Worm (Caenorhabditis elegans): ENCODE data around the gene F16B4.7.

Gene F16B4.7

ce11 chrV:1585411-1585810 lies at the start of gene F16B4.7:
Gene F16B4.7 (plus strand): TSS chrV:1585711.
- TF ChIP-seq ceh-8 (GFP tag; optimal IDR thresholded peaks at IDR 0.05) (no peak), ztf-11 (tag; optimal IDR thresholded peaks at IDR 0.05) (no peak), lsy-2 (tag; optimal IDR thresholded peaks at IDR 0.05) (no peak), sox-4 (tag; optimal IDR thresholded peaks at IDR 0.05) (no peak), pax-3 (tag; optimal IDR thresholded peaks at IDR 0.05) (no peak), nhr-237 (tag; optimal IDR thresholded peaks at IDR 0.05) (no peak), unc-130 (tag; optimal IDR thresholded peaks at IDR 0.05) (no peak), ets-5 (GFP tag; IDR thresholded peaks at IDR 0.05) (no peak)

- no peak for TF ChIP-seq alr-1 (tag; optimal IDR thresholded peaks at IDR 0.05; ENCODE audit: borderline replicate concordance)
These were observed 48.5 kb upstream of the F16B4.7 start, which contains the start of gene K02H11.9 for ce11 chrV:1536979-1537378. Gene K02H11.9 (minus strand): TSS chrV:1537079.

ce11 chrV:1538842-1539241 lies 46.7 kb upstream of the F16B4.7 start:
- no peak for TF ChIP-seq lin-15B (tag; optimal IDR thresholded peaks at IDR 0.05)
- no peak for TF ChIP-seq Y116A8C.19 (tag; optimal IDR thresholded peaks at IDR 0.05; ENCODE audit: borderline replicate concordance)
- no peak for TF ChIP-seq fkh-8 (tag; optimal IDR thresholded peaks at IDR 0.05)
- TF ChIP-seq mab-9 (GFP tag; IDR thresholded peaks at IDR 0.05), result no peak
- TF ChIP-seq jun-1 (tag; optimal IDR thresholded peaks at IDR 0.05), result no peak
- TF ChIP-seq snpc-4 (tag; optimal IDR thresholded peaks at IDR 0.05), result no peak
- TF ChIP-seq nhr-71 (tag; optimal IDR thresholded peaks at IDR 0.05), result no peak

- 0 out of 2 replicates have a peak, but pooled peaks have one; percentile 33 for TF ChIP-seq ets-5 (GFP tag; IDR thresholded peaks at IDR 0.05)
- TF ChIP-seq sox-4 (tag; optimal IDR thresholded peaks at IDR 0.05), result no peak
These were observed 45.3 kb upstream of the F16B4.7 start for ce11 chrV:1540249-1540648.

- TF ChIP-seq unc-62 (GFP tag; optimal IDR thresholded peaks at IDR 0.05), result no peak
- TF ChIP-seq nhr-20 (tag; optimal IDR thresholded peaks at IDR 0.05), result no peak
- TF ChIP-seq tlp-1 (tag; optimal IDR thresholded peaks at IDR 0.05), result no peak
- TF ChIP-seq hlh-17 (GFP tag; optimal IDR thresholded peaks at IDR 0.05; ENCODE audit: borderline replicate concordance), result no peak
These were observed 43.7 kb upstream of the F16B4.7 start, which contains the start of gene oac-31 for ce11 chrV:1541786-1542185. Gene oac-31 (minus strand): TSS chrV:1541886.

ce11 chrV:1545694-1546093 lies 39.8 kb upstream of the F16B4.7 start, which contains the start of gene oac-32:
Gene oac-32 (minus strand): TSS chrV:1545783.
- TF ChIP-seq ceh-82 (tag; optimal IDR thresholded peaks at IDR 0.05) (no peak), elt-2 (tag; optimal IDR thresholded peaks at IDR 0.05) (peak; percentile 78)

ce11 chrV:1547843-1548242 lies 37.7 kb upstream of the F16B4.7 start, which contains the start of gene F52F10.2:
Gene F52F10.2 (plus strand): TSS chrV:1548143.
- TF ChIP-seq lin-15B (tag; optimal IDR thresholded peaks at IDR 0.05) (no peak), aly-2 (tag; optimal IDR thresholded peaks at IDR 0.05) (no peak), alr-1 (tag; optimal IDR thresholded peaks at IDR 0.05; ENCODE audit: borderline replicate concordance) (no peak), hlh-4 (tag; optimal IDR thresholded peaks at IDR 0.05) (no peak), fkh-4 (tag; optimal IDR thresholded peaks at IDR 0.05; ENCODE audit: borderline replicate concordance) (no peak), lin-13 (GFP tag; optimal IDR thresholded peaks at IDR 0.05) (no peak), pax-3 (tag; optimal IDR thresholded peaks at IDR 0.05) (no peak), mab-9 (GFP tag; IDR thresholded peaks at IDR 0.05) (no peak), ceh-82 (tag; optimal IDR thresholded peaks at IDR 0.05) (no peak), mdl-1 (tag; optimal IDR thresholded peaks at IDR 0.05) (no peak), tbx-2 (tag; optimal IDR thresholded peaks at IDR 0.05) (no peak), ces-1 (GFP tag; optimal IDR thresholded peaks at IDR 0.05) (no peak), sptf-1 (tag; optimal IDR thresholded peaks at IDR 0.05) (no peak), fos-1 (tag; optimal IDR thresholded peaks at IDR 0.05) (no peak), mep-1 (tag; optimal IDR thresholded peaks at IDR 0.05) (no peak), sox-4 (tag; optimal IDR thresholded peaks at IDR 0.05) (no peak), dpl-1 (GFP tag; optimal IDR thresholded peaks at IDR 0.05) (no peak), lin-35 (GFP tag; optimal IDR thresholded peaks at IDR 0.05) (no peak), jun-1 (tag; optimal IDR thresholded peaks at IDR 0.05) (no peak), unc-86 (tag; optimal IDR thresholded peaks at IDR 0.05) (no peak)

Data from whole organism, L1 larva.